Fruit fly (Drosophila melanogaster) whole organism, embryonic: ENCODE results near the gene dgt6.
A peak's percentile ranks its signal among the peaks of the same experiment; 100 is the strongest.

ENCODE experiments used
- ATbp ChIP-seq: fragments of 200-800 bp; sonication (Bioruptor generic); optimal IDR thresholded peaks from 2 replicates; lab custom pipeline; 2017; ENCODE audit warnings: missing biosample characterization, mild to moderate bottlenecking, missing genetic modification characterization, missing genetic modification reagents
- CG12104 ChIP-seq: fragments of 200-800 bp; sonication (Bioruptor generic); optimal IDR thresholded peaks from 3 replicates; lab custom pipeline; 2016; ENCODE audit warnings: missing biosample characterization, missing genetic modification characterization
- CG12659 ChIP-seq: fragments of 200-800 bp; sonication (Bioruptor generic); optimal IDR thresholded peaks from 3 replicates; lab custom pipeline; 2017; ENCODE audit warnings: mild to moderate bottlenecking, missing biosample characterization, missing genetic modification reagents, missing genetic modification characterization
- CG13296 ChIP-seq: fragments of 200-800 bp; sonication (Bioruptor generic); optimal IDR thresholded peaks from 3 replicates; lab custom pipeline; 2018; ENCODE audit warnings: missing biosample characterization, mild to moderate bottlenecking, missing genetic modification characterization
- CG15514 ChIP-seq: fragments of 200-800 bp; sonication (Bioruptor generic); optimal IDR thresholded peaks from 3 replicates; lab custom pipeline; 2017; ENCODE audit warnings: missing biosample characterization, missing genetic modification characterization, mild to moderate bottlenecking, moderate library complexity, missing genetic modification reagents
- CG15601 ChIP-seq: fragments of 200-800 bp; sonication (Bioruptor generic); optimal IDR thresholded peaks from 3 replicates; lab custom pipeline; 2019; ENCODE audit warnings: missing biosample characterization, mild to moderate bottlenecking, missing genetic modification characterization, moderate library complexity
- CG17186 ChIP-seq: fragments of 200-800 bp; sonication (Bioruptor generic); optimal IDR thresholded peaks from 3 replicates; lab custom pipeline; 2017; ENCODE audit warnings: missing biosample characterization, missing genetic modification reagents, missing genetic modification characterization
- CG17385 ChIP-seq: fragments of 200-800 bp; sonication (Bioruptor generic); optimal IDR thresholded peaks from 3 replicates; lab custom pipeline; 2018; ENCODE audit warnings: missing biosample characterization, mild to moderate bottlenecking, missing genetic modification characterization
- CG2199 ChIP-seq: fragments of 200-800 bp; sonication (Bioruptor generic); IDR thresholded peaks from 3 replicates; pipeline ENCODE4 v1.3.6; 2022; ENCODE audit warnings: missing biosample characterization, missing genetic modification characterization
- CG34376 ChIP-seq: fragments of 200-800 bp; sonication (Bioruptor generic); optimal IDR thresholded peaks from 2 replicates; lab custom pipeline; 2018; ENCODE audit warnings: missing biosample characterization, mild to moderate bottlenecking, missing genetic modification characterization
- CG3995 ChIP-seq: fragments of 200-800 bp; sonication (Bioruptor generic); optimal IDR thresholded peaks from 3 replicates; lab custom pipeline; 2016; ENCODE audit warnings: missing biosample characterization, missing genetic modification characterization
- CG43689 ChIP-seq: fragments of 200-800 bp; sonication (Bioruptor generic); IDR thresholded peaks from 2 replicates; pipeline ENCODE4 v1.3.6; 2022; ENCODE audit warnings: missing biosample characterization, missing genetic modification characterization
- CG4424 ChIP-seq: fragments of 200-800 bp; sonication (Bioruptor generic); optimal IDR thresholded peaks from 3 replicates; lab custom pipeline; 2016; ENCODE audit warnings: missing biosample characterization, missing genetic modification characterization
- CG4854 ChIP-seq: fragments of 200-800 bp; sonication (Bioruptor generic); optimal IDR thresholded peaks from 2 replicates; lab custom pipeline; 2016; ENCODE audit warnings: missing biosample characterization, missing genetic modification characterization, inconsistent platforms
- CG7839 ChIP-seq: fragments of 200-800 bp; sonication (Bioruptor generic); optimal IDR thresholded peaks from 3 replicates; lab custom pipeline; 2018; ENCODE audit warnings: missing biosample characterization, mild to moderate bottlenecking, missing genetic modification characterization, moderate library complexity
- CG7987 ChIP-seq: fragments of 200-800 bp; sonication (Bioruptor generic); optimal IDR thresholded peaks from 2 replicates; lab custom pipeline; 2018; ENCODE audit warnings: missing biosample characterization, mild to moderate bottlenecking, missing genetic modification characterization, moderate library complexity
- CG9437 ChIP-seq: fragments of 200-800 bp; sonication (Bioruptor generic); optimal IDR thresholded peaks from 2 replicates; lab custom pipeline; 2018; ENCODE audit warnings: missing biosample characterization, mild to moderate bottlenecking, missing genetic modification characterization
- CTCF ChIP-seq: fragments of 200-800 bp; sonication (Bioruptor generic); optimal IDR thresholded peaks from 2 replicates; lab custom pipeline; 2017; ENCODE audit warnings: missing biosample characterization, mild to moderate bottlenecking, missing genetic modification characterization, moderate library complexity
- CoRest ChIP-seq: fragments of 200-800 bp; sonication (Bioruptor generic); optimal IDR thresholded peaks from 3 replicates; lab custom pipeline; 2018; ENCODE audit warnings: missing biosample characterization, mild to moderate bottlenecking, missing genetic modification characterization, moderate library complexity
- Dp ChIP-seq: fragments of 200-800 bp; sonication (Bioruptor generic); optimal IDR thresholded peaks from 2 replicates; lab custom pipeline; 2018; ENCODE audit warnings: missing biosample characterization, mild to moderate bottlenecking, missing genetic modification characterization, moderate library complexity
- Ets97D ChIP-seq: fragments of 200-800 bp; sonication (Bioruptor generic); optimal IDR thresholded peaks from 3 replicates; lab custom pipeline; 2016; ENCODE audit warnings: missing biosample characterization, missing genetic modification characterization
- HLHmδ ChIP-seq: fragments of 200-800 bp; sonication (Bioruptor generic); optimal IDR thresholded peaks from 2 replicates; lab custom pipeline; 2018; ENCODE audit warnings: missing biosample characterization, mild to moderate bottlenecking, missing genetic modification characterization, moderate library complexity
- HmgZ ChIP-seq: fragments of 200-800 bp; sonication (Bioruptor generic); optimal IDR thresholded peaks from 2 replicates; lab custom pipeline; 2018; ENCODE audit warnings: missing biosample characterization, mild to moderate bottlenecking, missing genetic modification characterization
- Hr3 ChIP-seq: fragments of 200-800 bp; sonication (Bioruptor generic); optimal IDR thresholded peaks from 3 replicates; lab custom pipeline; 2016; ENCODE audit warnings: missing biosample characterization, missing genetic modification characterization
- MBD-R2 ChIP-seq: fragments of 200-800 bp; sonication (Bioruptor generic); IDR thresholded peaks from 2 replicates; pipeline ENCODE4 v1.3.6; 2022; ENCODE audit warnings: missing biosample characterization, missing genetic modification characterization
- MESR4 ChIP-seq: fragments of 200-800 bp; sonication (Bioruptor generic); optimal IDR thresholded peaks from 2 replicates; lab custom pipeline; 2018; ENCODE audit warnings: missing biosample characterization, mild to moderate bottlenecking, missing genetic modification characterization, moderate library complexity
- Myb ChIP-seq: fragments of 200-800 bp; sonication (Bioruptor generic); optimal IDR thresholded peaks from 2 replicates; lab custom pipeline; 2016; ENCODE audit warnings: missing biosample characterization, missing genetic modification characterization
- Nf-YC ChIP-seq: fragments of 200-800 bp; optimal IDR thresholded peaks from 3 replicates; lab custom pipeline; 2019; ENCODE audit warnings: missing biosample characterization, mild to moderate bottlenecking, missing genetic modification characterization, moderate library complexity
- Pdp1 ChIP-seq, 2 experiments: fragments of 200-800 bp; sonication (Bioruptor generic); optimal IDR thresholded peaks; 3 replicates each; lab custom pipeline; 2016; ENCODE audit warnings: missing biosample characterization in 2 of 2, missing genetic modification characterization in 2 of 2, mild to moderate bottlenecking in 1 of 2, moderate library complexity in 1 of 2
- Ptx1 ChIP-seq: fragments of 200-800 bp; sonication (Bioruptor generic); IDR thresholded peaks from 2 replicates; pipeline ENCODE4 v1.3.6; 2022; ENCODE audit warnings: missing biosample characterization, missing genetic modification characterization
- aop ChIP-seq: fragments of 200-800 bp; sonication (Bioruptor generic); IDR thresholded peaks from 2 replicates; pipeline ENCODE4 v1.3.6; 2022; ENCODE audit warnings: missing biosample characterization, missing genetic modification characterization
- bsh ChIP-seq, 2 experiments: fragments of 200-800 bp; sonication (Bioruptor generic); optimal IDR thresholded peaks; 2 replicates each; lab custom pipeline; 2017 to 2018; ENCODE audit warnings: mild to moderate bottlenecking in 2 of 2, missing biosample characterization in 2 of 2, missing genetic modification characterization in 2 of 2, moderate library complexity in 1 of 2
- crp ChIP-seq, 2 experiments: fragments of 200-800 bp; sonication (Bioruptor generic); optimal IDR thresholded peaks; 2 replicates in 1 of 2; 3 replicates in 1 of 2; lab custom pipeline; 2017; ENCODE audit warnings: missing biosample characterization in 2 of 2, missing genetic modification characterization in 2 of 2, mild to moderate bottlenecking in 1 of 2, moderate library complexity in 1 of 2
- disco-r ChIP-seq: fragments of 200-800 bp; sonication (Bioruptor generic); optimal IDR thresholded peaks from 2 replicates; lab custom pipeline; 2016; ENCODE audit warnings: missing biosample characterization, missing genetic modification characterization
- dmrt11E ChIP-seq: fragments of 200-800 bp; sonication (Bioruptor generic); optimal IDR thresholded peaks from 3 replicates; lab custom pipeline; 2018; ENCODE audit warnings: missing biosample characterization, mild to moderate bottlenecking, missing genetic modification characterization, moderate library complexity
- exex ChIP-seq: fragments of 200-800 bp; sonication (Bioruptor generic); optimal IDR thresholded peaks from 4 replicates; lab custom pipeline; 2018; ENCODE audit warnings: missing biosample characterization, mild to moderate bottlenecking, missing genetic modification characterization, moderate library complexity
- fd64A ChIP-seq: fragments of 200-800 bp; sonication (Bioruptor generic); optimal IDR thresholded peaks from 3 replicates; lab custom pipeline; 2018; ENCODE audit warnings: missing biosample characterization, mild to moderate bottlenecking, missing genetic modification characterization
- gro ChIP-seq: fragments of 200-800 bp; sonication (Bioruptor generic); optimal IDR thresholded peaks from 2 replicates; lab custom pipeline; 2016; ENCODE audit warnings: missing biosample characterization, missing genetic modification characterization
- kah ChIP-seq: fragments of 200-800 bp; sonication (Bioruptor generic); optimal IDR thresholded peaks from 2 replicates; lab custom pipeline; 2018; ENCODE audit warnings: missing biosample characterization, mild to moderate bottlenecking, missing genetic modification characterization
- nerfin-1 ChIP-seq: fragments of 200-800 bp; sonication (Bioruptor generic); optimal IDR thresholded peaks from 3 replicates; lab custom pipeline; 2019; ENCODE audit warnings: missing biosample characterization, mild to moderate bottlenecking, missing genetic modification characterization, moderate library complexity
- phol ChIP-seq: fragments of 200-800 bp; sonication (Bioruptor generic); optimal IDR thresholded peaks from 3 replicates; lab custom pipeline; 2018; ENCODE audit warnings: missing biosample characterization, mild to moderate bottlenecking, missing genetic modification characterization, moderate library complexity
- pzg ChIP-seq: fragments of 200-800 bp; sonication (Bioruptor generic); optimal IDR thresholded peaks from 3 replicates; lab custom pipeline; 2018; ENCODE audit warnings: missing biosample characterization, mild to moderate bottlenecking, missing genetic modification characterization, moderate library complexity
- sens ChIP-seq: fragments of 200-800 bp; sonication (Bioruptor generic); peaks from one replicate; lab custom pipeline; 2016; ENCODE audit warnings: missing biosample characterization, missing genetic modification characterization
- shn ChIP-seq: fragments of 200-800 bp; sonication (Bioruptor generic); optimal IDR thresholded peaks from 3 replicates; lab custom pipeline; 2016; ENCODE audit warnings: missing biosample characterization, missing genetic modification characterization
- stwl ChIP-seq: fragments of 200-800 bp; sonication (Bioruptor generic); optimal IDR thresholded peaks from 3 replicates; lab custom pipeline; 2018; ENCODE audit warnings: missing biosample characterization, mild to moderate bottlenecking, missing genetic modification characterization, moderate library complexity
- wek ChIP-seq: fragments of 200-800 bp; sonication (Bioruptor generic); optimal IDR thresholded peaks from 3 replicates; lab custom pipeline; 2018; ENCODE audit warnings: missing biosample characterization, mild to moderate bottlenecking, missing genetic modification characterization, moderate library complexity
- wor ChIP-seq: fragments of 200-800 bp; sonication (Bioruptor generic); IDR thresholded peaks from 2 replicates; pipeline ENCODE4 v1.3.6; 2022; ENCODE audit warnings: missing biosample characterization, missing genetic modification characterization

Gene dgt6

DNA sequence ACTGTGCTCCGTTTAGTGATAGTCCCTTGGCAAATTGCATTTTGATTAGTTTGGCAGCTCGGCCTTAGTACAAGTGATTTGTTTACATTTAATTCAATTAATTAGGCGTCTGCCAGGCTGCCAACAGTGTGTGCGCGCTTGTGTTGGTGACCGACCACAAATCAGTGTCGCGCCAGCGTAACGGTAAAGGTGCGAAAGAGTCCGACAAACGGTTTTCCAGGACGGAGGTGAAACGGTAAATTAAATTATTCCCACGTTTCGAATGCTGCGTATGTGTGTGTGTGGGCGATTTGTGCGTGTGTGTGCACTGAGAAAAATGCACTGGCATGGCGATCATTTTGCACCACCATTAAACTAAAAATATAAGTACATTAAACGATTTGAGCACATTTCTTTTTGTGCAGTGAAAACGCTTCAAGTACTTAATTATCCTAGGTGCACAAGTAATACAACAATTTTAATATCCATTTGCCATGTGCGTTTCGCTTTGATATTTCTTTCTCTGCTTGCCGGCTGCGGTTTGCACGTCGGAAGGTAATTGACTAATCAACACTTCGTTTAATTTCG, 8.3 kb upstream of the dgt6 start (continued):
- TF ChIP-seq aop (GFP tag; lab: Robert Waterston, UW), result no peak
- TF ChIP-seq, all 482 proteins: peak for 67

DNA sequence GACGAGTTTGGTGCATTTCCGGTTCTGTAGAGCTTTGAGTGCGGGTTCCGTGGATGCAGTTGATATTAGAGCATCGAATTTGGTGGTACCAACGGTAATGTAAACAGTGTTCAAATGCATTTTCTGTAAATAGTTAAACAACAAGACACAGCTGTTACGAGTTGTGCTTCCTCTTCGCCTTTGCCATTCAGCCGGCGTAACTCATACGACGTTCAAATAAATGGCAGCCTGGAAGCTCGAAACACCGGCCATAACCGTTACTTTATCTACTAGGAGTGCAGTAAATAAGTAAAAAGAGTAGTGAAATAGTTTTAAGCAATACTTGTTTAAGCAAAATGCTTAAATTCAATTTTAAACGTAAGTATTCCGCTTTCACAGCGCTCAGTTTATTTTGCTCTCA, 7.6 kb upstream of the dgt6 start, which contains the start of the genes Alg13 and superdeath:
Gene Alg13 (minus strand): TSS at position 167 of the 400 bp plus-strand sequence.
Gene superdeath (plus strand): TSS at position 256 of the 400 bp plus-strand sequence.
- TF ChIP-seq Myb (GFP tag; lab: Kevin White, UChicago), result peak; percentile 92
- peak in 1 of 2 experiments; percentile 14 for TF ChIP-seq bsh (GFP tag; optimal IDR thresholded peaks at IDR 0.05; lab: Kevin White, UChicago)
- no peak for TF ChIP-seq Nf-YC (tag; lab: Kevin White, UChicago)
- no peak for TF ChIP-seq CG12104 (GFP tag; lab: Kevin White, UChicago)
- no peak for TF ChIP-seq dmrt11E (tag; lab: Kevin White, UChicago)
- TF ChIP-seq pzg, result peak; percentile 62
- peak; percentile 4 for TF ChIP-seq CG15514 (GFP tag; lab: Kevin White, UChicago)
- peak; percentile 2 for TF ChIP-seq CTCF (GFP tag; lab: Kevin White, UChicago)
- no peak for TF ChIP-seq exex (tag; lab: Kevin White, UChicago)
- TF ChIP-seq CG34376, result peak; percentile 1
- peak; percentile 7 for TF ChIP-seq phol (tag; lab: Kevin White, UChicago)
- TF ChIP-seq HmgZ (tag; lab: Kevin White, UChicago), result peak; percentile 33
- peak; percentile 15 for TF ChIP-seq CG7987
- peak; percentile 49 for TF ChIP-seq CG17186 (GFP tag; lab: Kevin White, UChicago)
- peak; percentile 49 for TF ChIP-seq ATbp (GFP tag; lab: Kevin White, UChicago)
- TF ChIP-seq sens (GFP tag; lab: Kevin White, UChicago), result peak; percentile 39
- TF ChIP-seq CG4424 (GFP tag; lab: Kevin White, UChicago), result peak; percentile 20
- TF ChIP-seq disco-r (GFP tag; lab: Kevin White, UChicago), result no peak
- peak; percentile 43 for TF ChIP-seq wek
- TF ChIP-seq HLHmδ (GFP tag; lab: Kevin White, UChicago), result no peak
- TF ChIP-seq Pdp1 (GFP tag; optimal IDR thresholded peaks at IDR 0.05; lab: Kevin White, UChicago), result peak in 1 of 2 experiments; percentile 64
- no peak for TF ChIP-seq wor
- peak; percentile 17 for TF ChIP-seq CG15601 (tag; lab: Kevin White, UChicago)
- peak; percentile 46 for TF ChIP-seq CG9437 (GFP tag; lab: Kevin White, UChicago)
- TF ChIP-seq CG2199, result 0 out of 3 replicates have a peak, but pooled peaks have one; percentile 8
- TF ChIP-seq nerfin-1 (tag; lab: Kevin White, UChicago), result peak; percentile 12
- no peak for TF ChIP-seq kah (GFP tag; lab: Kevin White, UChicago)
- no peak for TF ChIP-seq CG43689
- TF ChIP-seq CG13296, result peak; percentile 23
- TF ChIP-seq Ptx1 (GFP tag; lab: Robert Waterston, UW), result no peak
- TF ChIP-seq gro (GFP tag; lab: Kevin White, UChicago), result no peak
- no peak for TF ChIP-seq CG4854 (GFP tag; lab: Kevin White, UChicago)
- peak; percentile 12 for TF ChIP-seq CoRest (tag; lab: Kevin White, UChicago)
- TF ChIP-seq CG7839 (tag; lab: Kevin White, UChicago), result no peak
- TF ChIP-seq Ets97D (GFP tag; lab: Kevin White, UChicago), result peak; percentile 23
- peak; percentile 95 for TF ChIP-seq CG17385 (GFP tag; lab: Kevin White, UChicago)
- peak; percentile 82 for TF ChIP-seq MBD-R2 (GFP tag; lab: Robert Waterston, UW)
- peak; percentile 24 for TF ChIP-seq MESR4 (GFP tag; lab: Kevin White, UChicago)
- no peak for TF ChIP-seq shn (GFP tag; lab: Kevin White, UChicago)
- TF ChIP-seq stwl (tag; lab: Kevin White, UChicago), result peak; percentile 28
- no peak for TF ChIP-seq Hr3 (GFP tag; lab: Kevin White, UChicago)
- TF ChIP-seq crp (GFP tag; optimal IDR thresholded peaks at IDR 0.05; lab: Kevin White, UChicago), result peak in 1 of 2 experiments; percentile 85
- peak; percentile 22 for TF ChIP-seq fd64A (GFP tag; lab: Kevin White, UChicago)
- peak; percentile 87 for TF ChIP-seq CG3995 (GFP tag; lab: Kevin White, UChicago)
- peak; percentile 19 for TF ChIP-seq CG12659 (GFP tag; lab: Kevin White, UChicago)
- peak; percentile 10 for TF ChIP-seq Dp (GFP tag; lab: Kevin White, UChicago)
